Worm (Caenorhabditis elegans) whole organism, L2 larva: ENCODE data around the gene ints-13.
A peak's percentile ranks its signal among the peaks of the same experiment; 100 is the strongest.

Experiments used
- C34F6.9 ChIP-seq: fragments of 150-350 bp; optimal IDR thresholded peaks from 2 replicates; lab custom pipeline; 2014; ENCODE audit warnings: missing biosample characterization, missing genetic modification characterization
- F13H6.1 ChIP-seq: sonication (generic microtip); optimal IDR thresholded peaks from 2 replicates; lab custom pipeline; 2016; ENCODE audit warnings: missing genetic modification characterization, missing compliant biosample characterization
- R02D3.7 ChIP-seq: fragments of 150-350 bp; optimal IDR thresholded peaks from 2 replicates; lab custom pipeline; 2014; ENCODE audit warnings: missing biosample characterization, missing genetic modification characterization
- Y55F3AM.14 ChIP-seq: fragments of 200-800 bp; sonication (Bioruptor generic); optimal IDR thresholded peaks from 2 replicates; lab custom pipeline; 2018; ENCODE audit warnings: mild to moderate bottlenecking, missing genetic modification characterization, missing compliant biosample characterization
- ZK546.5 ChIP-seq: sonication (generic microtip); optimal IDR thresholded peaks from 2 replicates; lab custom pipeline; 2017; ENCODE audit warnings: missing biosample characterization, missing genetic modification characterization
- alr-1 ChIP-seq: fragments of 150-350 bp; optimal IDR thresholded peaks from 2 replicates; lab custom pipeline; 2014; ENCODE audit warnings: missing biosample characterization, missing genetic modification characterization
- aly-2 ChIP-seq: fragments of 150-350 bp; optimal IDR thresholded peaks from 2 replicates; lab custom pipeline; 2014; ENCODE audit warnings: missing biosample characterization, missing genetic modification characterization
- ama-1 ChIP-seq: fragments of 150-350 bp; optimal IDR thresholded peaks from 2 replicates; lab custom pipeline; 2018; ENCODE audit warnings: inconsistent platforms
- blmp-1 ChIP-seq: sonication (generic microtip); optimal IDR thresholded peaks from 2 replicates; lab custom pipeline; 2017; ENCODE audit warnings: missing genetic modification characterization, mild to moderate bottlenecking, missing compliant biosample characterization, antibody characterized with exemption, moderate library complexity; ENCODE audit not compliant: insufficient read depth
- ceh-16 ChIP-seq: fragments of 150-350 bp; optimal IDR thresholded peaks from 2 replicates; lab custom pipeline; 2014; ENCODE audit warnings: missing biosample characterization, missing genetic modification characterization
- ceh-82 ChIP-seq: fragments of 150-350 bp; optimal IDR thresholded peaks from 2 replicates; lab custom pipeline; 2014; ENCODE audit warnings: missing biosample characterization, missing genetic modification characterization
- crh-2 ChIP-seq: sonication (generic microtip); optimal IDR thresholded peaks from 2 replicates; lab custom pipeline; 2017; ENCODE audit warnings: missing biosample characterization, missing genetic modification characterization
- dmd-4 ChIP-seq: sonication (generic microtip); optimal IDR thresholded peaks from 2 replicates; lab custom pipeline; 2017; ENCODE audit warnings: missing biosample characterization, missing genetic modification characterization
- egl-27 ChIP-seq: sonication (generic microtip); optimal IDR thresholded peaks from 3 replicates; lab custom pipeline; 2017; ENCODE audit warnings: missing biosample characterization, missing genetic modification reagents, missing genetic modification characterization
- elt-1 ChIP-seq: fragments of 150-350 bp; optimal IDR thresholded peaks from 2 replicates; lab custom pipeline; 2014; ENCODE audit warnings: missing biosample characterization, missing genetic modification characterization
- elt-3 ChIP-seq: sonication (generic microtip); optimal IDR thresholded peaks from 2 replicates; lab custom pipeline; 2017; ENCODE audit warnings: missing biosample characterization, missing genetic modification characterization
- fos-1 ChIP-seq: fragments of 150-350 bp; optimal IDR thresholded peaks from 2 replicates; lab custom pipeline; 2014; ENCODE audit warnings: missing biosample characterization, missing genetic modification characterization
- gmeb-1 ChIP-seq: fragments of 150-350 bp; optimal IDR thresholded peaks from 2 replicates; lab custom pipeline; 2014; ENCODE audit warnings: missing biosample characterization, missing genetic modification characterization
- lin-11 ChIP-seq: fragments of 150-350 bp; sonication (generic microtip); optimal IDR thresholded peaks from 2 replicates; lab custom pipeline; 2014; ENCODE audit warnings: missing biosample characterization, missing genetic modification characterization, inconsistent platforms, mixed read lengths
- lin-13 ChIP-seq: fragments of 150-350 bp; optimal IDR thresholded peaks from 2 replicates; lab custom pipeline; 2014; ENCODE audit warnings: missing biosample characterization, missing genetic modification reagents, missing genetic modification characterization
- lin-39 ChIP-seq: fragments of 150-350 bp; optimal IDR thresholded peaks from 2 replicates; lab custom pipeline; 2014; ENCODE audit warnings: missing biosample characterization, missing genetic modification reagents, missing genetic modification characterization
- lsy-2 ChIP-seq, 2 experiments: fragments of 150-350 bp in 1 of 2; sonication (generic microtip) in 1 of 2; optimal IDR thresholded peaks; 2 replicates each; lab custom pipeline; 2014 to 2017; ENCODE audit warnings: missing biosample characterization in 2 of 2, missing genetic modification characterization in 2 of 2
- mab-5 ChIP-seq: fragments of 150-350 bp; optimal IDR thresholded peaks from 2 replicates; lab custom pipeline; 2014; ENCODE audit warnings: missing biosample characterization, missing genetic modification characterization
- mbf-1 ChIP-seq: sonication (generic microtip); optimal IDR thresholded peaks from 2 replicates; lab custom pipeline; 2017; ENCODE audit warnings: missing biosample characterization, missing genetic modification characterization
- mdl-1 ChIP-seq, 2 experiments: fragments of 150-350 bp in 1 of 2; sonication (generic microtip) in 1 of 2; optimal IDR thresholded peaks; 2 replicates each; lab custom pipeline; 2017; ENCODE audit warnings: missing biosample characterization in 2 of 2, missing genetic modification characterization in 2 of 2
- nhr-10 ChIP-seq: sonication (generic microtip); optimal IDR thresholded peaks from 2 replicates; lab custom pipeline; 2017; ENCODE audit warnings: missing biosample characterization, missing genetic modification characterization
- nhr-11 ChIP-seq: fragments of 150-350 bp; optimal IDR thresholded peaks from 2 replicates; lab custom pipeline; 2014; ENCODE audit warnings: missing biosample characterization, missing genetic modification characterization
- nhr-12 ChIP-seq: fragments of 150-350 bp; optimal IDR thresholded peaks from 2 replicates; lab custom pipeline; 2014; ENCODE audit warnings: missing biosample characterization, missing genetic modification characterization
- nhr-129 ChIP-seq: fragments of 150-350 bp; optimal IDR thresholded peaks from 2 replicates; lab custom pipeline; 2014; ENCODE audit warnings: missing biosample characterization, missing genetic modification characterization
- nhr-21 ChIP-seq: fragments of 150-350 bp; optimal IDR thresholded peaks from 2 replicates; lab custom pipeline; 2014; ENCODE audit warnings: missing biosample characterization, missing genetic modification characterization
- nhr-23 ChIP-seq: fragments of 150-350 bp; optimal IDR thresholded peaks from 2 replicates; lab custom pipeline; 2014; ENCODE audit warnings: missing biosample characterization, missing genetic modification reagents, missing genetic modification characterization
- nhr-237 ChIP-seq: fragments of 150-350 bp; optimal IDR thresholded peaks from 2 replicates; lab custom pipeline; 2014; ENCODE audit warnings: missing biosample characterization, missing genetic modification characterization
- nhr-25 ChIP-seq: fragments of 150-350 bp; sonication (generic microtip); optimal IDR thresholded peaks from 3 replicates; lab custom pipeline; 2014; ENCODE audit warnings: missing biosample characterization, missing genetic modification characterization
- nhr-6 ChIP-seq: fragments of 150-350 bp; optimal IDR thresholded peaks from 2 replicates; lab custom pipeline; 2014; ENCODE audit warnings: missing biosample characterization, missing genetic modification characterization
- nhr-77 ChIP-seq: fragments of 150-350 bp; optimal IDR thresholded peaks from 2 replicates; lab custom pipeline; 2014; ENCODE audit warnings: missing biosample characterization, missing genetic modification characterization
- peb-1 ChIP-seq: fragments of 150-350 bp; optimal IDR thresholded peaks from 2 replicates; lab custom pipeline; 2014; ENCODE audit warnings: missing biosample characterization, missing genetic modification characterization
- sem-4 ChIP-seq: fragments of 150-350 bp; optimal IDR thresholded peaks from 2 replicates; lab custom pipeline; 2014; ENCODE audit warnings: missing biosample characterization, missing genetic modification reagents, missing genetic modification characterization
- skn-1 ChIP-seq: sonication (generic microtip); optimal IDR thresholded peaks from 2 replicates; lab custom pipeline; 2017; ENCODE audit warnings: missing biosample characterization, missing genetic modification characterization
- sma-3 ChIP-seq: sonication (generic microtip); optimal IDR thresholded peaks from 2 replicates; lab custom pipeline; 2016; ENCODE audit warnings: missing genetic modification reagents, missing genetic modification characterization, missing compliant biosample characterization
- sma-9 ChIP-seq, 2 experiments: fragments of 150-350 bp in 1 of 2; sonication (generic microtip) in 1 of 2; optimal IDR thresholded peaks; 2 replicates each; lab custom pipeline; 2014 to 2016; ENCODE audit warnings: missing genetic modification characterization in 2 of 2, mild to moderate bottlenecking in 1 of 2, missing biosample characterization in 1 of 2, missing compliant biosample characterization in 1 of 2, missing genetic modification reagents in 1 of 2, moderate library complexity in 1 of 2
- snpc-4 ChIP-seq: fragments of 150-350 bp; optimal IDR thresholded peaks from 2 replicates; lab custom pipeline; 2014; ENCODE audit warnings: missing biosample characterization, missing genetic modification characterization
- unc-39 ChIP-seq: fragments of 150-350 bp; optimal IDR thresholded peaks from 2 replicates; lab custom pipeline; 2014; ENCODE audit warnings: missing biosample characterization, missing genetic modification characterization
- unc-55 ChIP-seq: fragments of 150-350 bp; sonication (generic microtip); optimal IDR thresholded peaks from 3 replicates; lab custom pipeline; 2014; ENCODE audit warnings: missing biosample characterization, missing genetic modification reagents, missing genetic modification characterization
- unc-62 ChIP-seq: fragments of 150-350 bp; optimal IDR thresholded peaks from 2 replicates; lab custom pipeline; 2014; ENCODE audit warnings: missing biosample characterization, missing genetic modification reagents, missing genetic modification characterization
- zag-1 ChIP-seq: fragments of 150-350 bp; optimal IDR thresholded peaks from 2 replicates; lab custom pipeline; 2014; ENCODE audit warnings: missing biosample characterization, missing genetic modification characterization
- ztf-1 ChIP-seq: fragments of 200-800 bp; sonication (Bioruptor generic); conservative IDR thresholded peaks from 2 replicates; pipeline ENCODE4 v1.3.6; 2022; ENCODE audit warnings: missing genetic modification characterization, missing compliant biosample characterization
- ztf-11 ChIP-seq: sonication (generic microtip); optimal IDR thresholded peaks from 2 replicates; lab custom pipeline; 2017; ENCODE audit warnings: missing biosample characterization, missing genetic modification characterization
- ztf-4 ChIP-seq: fragments of 150-350 bp; optimal IDR thresholded peaks from 2 replicates; lab custom pipeline; 2014; ENCODE audit warnings: missing biosample characterization, missing genetic modification characterization

The ints-13 gene

DNA sequence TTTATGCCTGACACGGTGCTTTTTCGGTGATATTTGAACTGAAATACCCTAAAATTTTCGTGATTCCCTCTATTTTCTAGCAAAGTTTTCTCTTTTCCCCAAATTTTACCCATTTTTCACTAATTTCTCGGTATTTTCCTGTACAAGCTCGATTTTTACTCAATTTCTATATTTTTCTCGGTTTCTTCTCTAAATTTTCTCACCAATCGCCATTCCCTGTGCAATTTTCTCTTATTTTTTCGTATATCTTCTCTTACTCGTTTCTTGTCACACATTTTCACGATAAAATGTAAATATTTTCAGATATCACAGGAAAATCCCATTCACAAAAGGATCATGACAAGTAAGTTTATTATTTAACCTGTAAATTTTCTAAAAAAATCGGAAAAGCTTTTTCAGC lies 42.8 kb downstream of the ints-13 start, which contains the start of gene csn-3:
Gene csn-3 (plus strand): TSS at position 301 of the 400 bp plus-strand sequence.
- no peak for TF ChIP-seq dmd-4
- no peak for TF ChIP-seq F13H6.1 (tag; lab: Kevin White, UChicago)
- no peak for TF ChIP-seq sma-9 (GFP tag; optimal IDR thresholded peaks at IDR 0.05; lab: Kevin White, UChicago)
- TF ChIP-seq sma-9 (tag; optimal IDR thresholded peaks at IDR 0.05; lab: Kevin White, UChicago), result no peak
- TF ChIP-seq alr-1, result no peak
- no peak for TF ChIP-seq sma-3 (GFP tag; lab: Kevin White, UChicago)
- TF ChIP-seq ceh-16 (tag; lab: Kevin White, UChicago), result no peak
- TF ChIP-seq gmeb-1, result no peak
- no peak for TF ChIP-seq elt-3 (tag; lab: Kevin White, UChicago)
- TF ChIP-seq, all 48 proteins: peak for 0

DNA sequence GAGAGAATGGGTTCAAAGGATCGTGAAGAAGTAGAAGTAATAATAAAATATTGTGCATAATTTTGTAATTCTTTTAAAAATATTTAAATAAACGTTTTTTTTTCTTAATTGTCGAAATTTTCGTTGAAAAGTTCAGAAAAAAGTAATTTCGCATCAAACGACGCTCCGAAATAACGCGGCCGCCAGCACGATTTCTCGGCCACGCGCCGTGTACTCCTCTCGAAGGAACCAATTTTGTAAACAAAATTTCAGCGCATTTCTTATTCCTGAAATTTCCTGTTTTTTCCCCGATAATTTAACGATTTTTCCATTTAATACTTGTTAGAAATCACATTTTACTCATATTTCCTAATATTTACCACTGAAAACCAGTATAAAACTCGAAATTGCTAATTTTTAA lies 45.2 kb downstream of the ints-13 start, which contains the start of gene Y38C1AA.12:
Gene Y38C1AA.12 (plus strand): TSS at position 211 of the 400 bp plus-strand sequence.
- TF ChIP-seq egl-27 (tag; lab: Kevin White, UChicago) (peak; percentile 53), peb-1 (tag; lab: Kevin White, UChicago) (no peak), ceh-82 (tag; lab: Kevin White, UChicago) (peak; percentile 1), gmeb-1 (peak; percentile 73), ceh-16 (tag; lab: Kevin White, UChicago) (no peak), C34F6.9 (tag; lab: Kevin White, UChicago) (peak; percentile 84), sma-9 (GFP tag; optimal IDR thresholded peaks at IDR 0.05; lab: Kevin White, UChicago) (peak; percentile 88), sma-9 (tag; optimal IDR thresholded peaks at IDR 0.05; lab: Kevin White, UChicago) (no peak), mab-5 (tag; lab: Kevin White, UChicago) (peak; percentile 70), aly-2 (tag; lab: Kevin White, UChicago) (no peak), mdl-1 (tag; optimal IDR thresholded peaks at IDR 0.05; lab: Kevin White, UChicago) (peak in 1 of 2 experiments; percentile 8), nhr-11 (tag; lab: Kevin White, UChicago) (no peak), alr-1 (no peak), nhr-77 (no peak), ztf-11 (tag; lab: Kevin White, UChicago) (no peak), lin-11 (tag; lab: Kevin White, UChicago) (peak; percentile 55), nhr-6 (tag; lab: Kevin White, UChicago) (peak; percentile 13), nhr-129 (tag; lab: Kevin White, UChicago) (peak; percentile 28), elt-1 (tag; lab: Kevin White, UChicago) (no peak), fos-1 (tag; lab: Kevin White, UChicago) (peak; percentile 24), ZK546.5 (tag; lab: Kevin White, UChicago) (no peak), crh-2 (tag; lab: Kevin White, UChicago) (peak; percentile 77), sma-3 (GFP tag; lab: Kevin White, UChicago) (peak; percentile 89), mbf-1 (tag; lab: Kevin White, UChicago) (no peak), R02D3.7 (tag; lab: Kevin White, UChicago) (no peak), lin-39 (tag; lab: Kevin White, UChicago) (no peak), nhr-237 (no peak), nhr-12 (tag; lab: Kevin White, UChicago) (no peak), lin-13 (peak; percentile 84), ztf-4 (tag; lab: Kevin White, UChicago) (no peak), Y55F3AM.14 (peak; percentile 65), nhr-10 (no peak), snpc-4 (tag; lab: Kevin White, UChicago) (peak; percentile 44), elt-3 (tag; lab: Kevin White, UChicago) (no peak), F13H6.1 (tag; lab: Kevin White, UChicago) (peak; percentile 82), blmp-1 (tag; lab: Kevin White, UChicago) (peak; percentile 27), ama-1 (lab: Kevin White, UChicago) (no peak), skn-1 (no peak), ztf-1 (no peak), unc-62 (GFP tag; lab: Kevin White, UChicago) (no peak), nhr-23 (tag; lab: Kevin White, UChicago) (no peak), sem-4 (tag; lab: Kevin White, UChicago) (peak; percentile 59), zag-1 (no peak), unc-39 (no peak), nhr-21 (tag; lab: Kevin White, UChicago) (peak; percentile 54), dmd-4 (no peak), lsy-2 (tag; optimal IDR thresholded peaks at IDR 0.05; lab: Kevin White, UChicago) (peak; percentile 74 to 87), unc-55 (GFP tag; lab: Kevin White, UChicago) (peak; percentile 84), nhr-25 (tag; lab: Kevin White, UChicago) (peak; percentile 60)
